Fruit fly (Drosophila melanogaster): Measurements from ENCODE around the gene twin.

twin gene

DNA sequence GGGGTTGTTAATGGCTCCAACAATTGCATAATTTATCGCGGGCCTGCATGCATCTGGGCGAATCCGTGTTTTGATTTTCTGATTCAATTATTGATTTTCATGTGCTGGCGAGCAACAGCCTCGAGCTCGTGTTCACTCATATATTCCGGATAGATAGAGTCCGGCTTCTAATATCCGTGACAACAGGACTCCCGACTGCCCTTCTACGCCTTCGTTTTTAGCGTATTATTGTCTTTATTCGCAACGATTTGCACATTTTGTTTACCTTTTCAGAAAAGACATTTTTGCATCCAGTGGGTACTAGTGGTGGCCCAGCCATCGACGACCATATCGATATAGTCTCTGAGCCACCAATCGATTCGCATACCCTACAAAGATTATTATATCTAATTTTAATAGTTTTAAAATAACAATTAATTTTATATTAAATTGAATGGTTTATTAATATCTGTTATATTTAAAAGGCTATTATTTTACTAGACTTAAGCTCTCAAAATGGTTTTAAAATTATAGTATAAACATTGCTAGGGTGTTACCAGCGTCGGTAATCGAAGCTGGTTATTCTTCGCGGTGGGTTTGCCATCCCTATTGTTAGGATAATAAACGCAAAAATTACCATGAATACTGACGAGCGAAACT lies 60.5 kb downstream of the twin start, which contains the start of the genes Myo95E and TBC1d7 (continued):
- TF ChIP-seq BEAF-32 (GFP tag; optimal IDR thresholded peaks at IDR 0.05) (peak; percentile 77), NK7.1 (GFP tag; optimal IDR thresholded peaks at IDR 0.05) (no peak), ranshi (GFP tag; IDR thresholded peaks at IDR 0.05) (peak; percentile 93), bigmax (GFP tag; optimal IDR thresholded peaks at IDR 0.05) (no peak), odd (GFP tag; optimal IDR thresholded peaks at IDR 0.05) (no peak), CG10979 (tag; optimal IDR thresholded peaks at IDR 0.05) (peak; percentile 86), tup (GFP tag; optimal IDR thresholded peaks at IDR 0.05) (peak; percentile 52), ase (GFP tag; IDR thresholded peaks at IDR 0.05) (peak; percentile 75), slbo (GFP tag; IDR thresholded peaks at IDR 0.05) (peak; percentile 93), tna (GFP tag; IDR thresholded peaks at IDR 0.05; ENCODE audit: partially characterized antibody) (no peak), CG7839 (tag; optimal IDR thresholded peaks at IDR 0.05) (peak; percentile 92), pb (GFP tag; optimal IDR thresholded peaks at IDR 0.05) (no peak), CG1832 (GFP tag; optimal IDR thresholded peaks at IDR 0.05) (no peak), Adf1 (GFP tag; IDR thresholded peaks at IDR 0.05) (peak; percentile 65; the same call in 1 of the 2 replicates), Hand (GFP tag; optimal IDR thresholded peaks at IDR 0.05) (peak; percentile 60), Neu2 (GFP tag; optimal IDR thresholded peaks at IDR 0.05; ENCODE audit: borderline replicate concordance) (no peak), CG17612 (GFP tag; IDR thresholded peaks at IDR 0.05) (peak; percentile 65; the same call in 1 of the 2 replicates), CG10267 (tag; optimal IDR thresholded peaks at IDR 0.05) (peak; percentile 84), caup (GFP tag; optimal IDR thresholded peaks at IDR 0.05; ENCODE audit: severe bottlenecking) (peak; percentile 83), CG8924 (tag; optimal IDR thresholded peaks at IDR 0.05) (peak; percentile 91), Dfd (GFP tag; optimal IDR thresholded peaks at IDR 0.05) (no peak), cwo (GFP tag; optimal IDR thresholded peaks at IDR 0.05) (peak; percentile 76), Oli (tag; optimal IDR thresholded peaks at IDR 0.05) (peak; percentile 83), kay (GFP tag; optimal IDR thresholded peaks at IDR 0.05) (peak; percentile 81), CG7372 (GFP tag; IDR thresholded peaks at IDR 0.05) (peak; percentile 90), CG2120 (GFP tag; optimal IDR thresholded peaks at IDR 0.05) (peak; percentile 84), CG14667 (GFP tag; IDR thresholded peaks at IDR 0.05) (peak; percentile 95), repo (GFP tag; optimal IDR thresholded peaks at IDR 0.05) (peak; percentile 22), CG4282 (GFP tag; optimal IDR thresholded peaks at IDR 0.05) (no peak), CG7987 (GFP tag; optimal IDR thresholded peaks at IDR 0.05) (peak; percentile 77), CG4854 (GFP tag; optimal IDR thresholded peaks at IDR 0.05) (peak; percentile 68), CG12219 (GFP tag; optimal IDR thresholded peaks at IDR 0.05) (peak; percentile 63), Rx (GFP tag; IDR thresholded peaks at IDR 0.05) (peak; percentile 81), usp (GFP tag; optimal IDR thresholded peaks at IDR 0.05) (no peak), CG2889 (GFP tag; IDR thresholded peaks at IDR 0.05) (peak; percentile 82), Atf-2 (GFP tag; optimal IDR thresholded peaks at IDR 0.05) (no peak), NC2β (GFP tag; optimal IDR thresholded peaks at IDR 0.05) (no peak), HLH54F (GFP tag; optimal IDR thresholded peaks at IDR 0.05) (peak; percentile 33), ara (GFP tag; IDR thresholded peaks at IDR 0.05) (peak; percentile 94), CG6689 (GFP tag; IDR thresholded peaks at IDR 0.05) (peak; percentile 97), Opbp (GFP tag; IDR thresholded peaks at IDR 0.05; ENCODE audit: partially characterized antibody) (peak; percentile 37; the same call in 1 of the 3 replicates), CkIIα-i1 (GFP tag; IDR thresholded peaks at IDR 0.05) (0 out of 2 replicates have a peak, but pooled peaks have one; percentile 31), CG15269 (tag; optimal IDR thresholded peaks at IDR 0.05) (peak; percentile 91), Dip2 (GFP tag; IDR thresholded peaks at IDR 0.05) (no peak), HLH3B (GFP tag; IDR thresholded peaks at IDR 0.05) (peak; percentile 91), CG6683 (GFP tag; optimal IDR thresholded peaks at IDR 0.05) (peak; percentile 58), CG31388 (GFP tag; optimal IDR thresholded peaks at IDR 0.05) (peak; percentile 50), run (tag; optimal IDR thresholded peaks at IDR 0.05) (peak; percentile 72), sens (GFP tag) (peak; percentile 88), Camta (GFP tag; optimal IDR thresholded peaks at IDR 0.05) (peak; percentile 12)
